Fruit fly (Drosophila melanogaster) whole organism, embryonic: ENCODE data around the gene Nlg2.
A peak's percentile ranks its signal among the peaks of the same experiment; 100 is the strongest.

ENCODE experiments used
- BEAF-32 ChIP-seq: fragments of 200-800 bp; sonication (Bioruptor generic); optimal IDR thresholded peaks from 3 replicates; lab custom pipeline; 2017; ENCODE audit warnings: missing biosample characterization, missing genetic modification characterization, mild to moderate bottlenecking, moderate library complexity, missing genetic modification reagents
- CG10147 ChIP-seq: fragments of 200-800 bp; sonication (Bioruptor generic); optimal IDR thresholded peaks from 2 replicates; lab custom pipeline; 2019; ENCODE audit warnings: missing biosample characterization, mild to moderate bottlenecking, missing genetic modification characterization, moderate library complexity
- CG10366 ChIP-seq: fragments of 200-800 bp; sonication (Bioruptor generic); IDR thresholded peaks from 2 replicates; pipeline ENCODE4 v1.3.6; 2022; ENCODE audit warnings: missing biosample characterization, missing genetic modification characterization
- CG10431 ChIP-seq: fragments of 200-800 bp; sonication (Bioruptor generic); optimal IDR thresholded peaks from 3 replicates; lab custom pipeline; 2018; ENCODE audit warnings: missing biosample characterization, mild to moderate bottlenecking, missing genetic modification characterization
- CG11093 ChIP-seq: fragments of 200-800 bp; sonication (Bioruptor generic); IDR thresholded peaks from 3 replicates; pipeline ENCODE4 v1.3.6; 2022; ENCODE audit warnings: missing biosample characterization, missing genetic modification characterization
- CG12299 ChIP-seq: fragments of 200-800 bp; sonication (Bioruptor generic); optimal IDR thresholded peaks from 2 replicates; lab custom pipeline; 2018; ENCODE audit warnings: missing biosample characterization, mild to moderate bottlenecking, missing genetic modification characterization
- CG12391 ChIP-seq: fragments of 200-800 bp; sonication (Bioruptor generic); optimal IDR thresholded peaks from 3 replicates; lab custom pipeline; 2018; ENCODE audit warnings: missing biosample characterization, mild to moderate bottlenecking, missing genetic modification characterization, moderate library complexity
- CG13624 ChIP-seq: fragments of 200-800 bp; sonication (Bioruptor generic); optimal IDR thresholded peaks from 2 replicates; lab custom pipeline; 2016; ENCODE audit warnings: missing biosample characterization, missing genetic modification characterization
- CG18476 ChIP-seq: fragments of 200-800 bp; sonication (Bioruptor generic); optimal IDR thresholded peaks from 2 replicates; lab custom pipeline; 2016; ENCODE audit warnings: missing biosample characterization, mild to moderate bottlenecking, missing genetic modification characterization
- CG2116 ChIP-seq: fragments of 200-800 bp; sonication (Bioruptor generic); optimal IDR thresholded peaks from 3 replicates; lab custom pipeline; 2018; ENCODE audit warnings: missing biosample characterization, mild to moderate bottlenecking, missing genetic modification characterization
- CG2199 ChIP-seq: fragments of 200-800 bp; sonication (Bioruptor generic); IDR thresholded peaks from 3 replicates; pipeline ENCODE4 v1.3.6; 2022; ENCODE audit warnings: missing biosample characterization, missing genetic modification characterization
- CG3163 ChIP-seq: fragments of 200-800 bp; sonication (Bioruptor generic); optimal IDR thresholded peaks from 3 replicates; lab custom pipeline; 2016; ENCODE audit warnings: missing biosample characterization, missing genetic modification characterization
- CG4617 ChIP-seq: fragments of 200-800 bp; sonication (Bioruptor generic); optimal IDR thresholded peaks from 3 replicates; lab custom pipeline; 2016; ENCODE audit warnings: missing biosample characterization, missing genetic modification characterization, borderline replicate concordance
- CG4820 ChIP-seq: fragments of 200-800 bp; sonication (Bioruptor generic); optimal IDR thresholded peaks from 3 replicates; lab custom pipeline; 2016; ENCODE audit warnings: missing biosample characterization, missing genetic modification characterization
- CG5245 ChIP-seq: fragments of 200-800 bp; sonication (Bioruptor generic); optimal IDR thresholded peaks from 3 replicates; lab custom pipeline; 2016; ENCODE audit warnings: missing biosample characterization, missing genetic modification characterization
- CG6683 ChIP-seq: fragments of 200-800 bp; sonication (Bioruptor generic); optimal IDR thresholded peaks from 2 replicates; lab custom pipeline; 2017; ENCODE audit warnings: missing biosample characterization, mild to moderate bottlenecking, missing genetic modification characterization, missing genetic modification reagents
- CG6689 ChIP-seq: fragments of 200-800 bp; sonication (Bioruptor generic); IDR thresholded peaks from 2 replicates; pipeline ENCODE4 v1.3.6; 2022; ENCODE audit warnings: missing biosample characterization, missing genetic modification characterization
- CG6854 ChIP-seq: fragments of 200-800 bp; sonication (Bioruptor generic); optimal IDR thresholded peaks from 3 replicates; lab custom pipeline; 2017; ENCODE audit warnings: missing biosample characterization, mild to moderate bottlenecking, missing genetic modification characterization
- CG8089 ChIP-seq: fragments of 200-800 bp; sonication (Bioruptor generic); optimal IDR thresholded peaks from 3 replicates; lab custom pipeline; 2016; ENCODE audit warnings: missing biosample characterization, missing genetic modification characterization
- CG8478 ChIP-seq: fragments of >200 bp; optimal IDR thresholded peaks from 2 replicates; lab custom pipeline; 2018
- CG9817 ChIP-seq: fragments of 200-800 bp; sonication (Bioruptor generic); optimal IDR thresholded peaks from 2 replicates; lab custom pipeline; 2018; ENCODE audit warnings: missing biosample characterization, mild to moderate bottlenecking, missing genetic modification characterization, moderate library complexity
- CG9932 ChIP-seq: fragments of 200-800 bp; sonication (Bioruptor generic); IDR thresholded peaks from 2 replicates; pipeline ENCODE4 v1.3.6; 2022; ENCODE audit warnings: missing biosample characterization, missing genetic modification characterization
- CHES-1-like ChIP-seq: fragments of 200-800 bp; sonication (Bioruptor generic); optimal IDR thresholded peaks from 2 replicates; lab custom pipeline; 2016; ENCODE audit warnings: missing biosample characterization, missing genetic modification characterization
- Camta ChIP-seq: fragments of 200-800 bp; sonication (Bioruptor generic); optimal IDR thresholded peaks from 2 replicates; lab custom pipeline; 2016; ENCODE audit warnings: missing biosample characterization, missing genetic modification characterization
- Dll ChIP-seq: fragments of 200-800 bp; sonication (Bioruptor generic); IDR thresholded peaks from 4 replicates; pipeline ENCODE4 v1.3.6; 2022; ENCODE audit warnings: missing biosample characterization, missing genetic modification characterization; ENCODE audit not compliant: partially characterized antibody
- Jarid2 ChIP-seq: fragments of 200-800 bp; sonication (Bioruptor generic); optimal IDR thresholded peaks from 3 replicates; lab custom pipeline; 2017; ENCODE audit warnings: mild to moderate bottlenecking, missing biosample characterization, missing genetic modification reagents, missing genetic modification characterization
- Lpt ChIP-seq: fragments of >200 bp; optimal IDR thresholded peaks from 2 replicates; lab custom pipeline; 2018; ENCODE audit warnings: missing biosample characterization, missing genetic modification characterization
- MTF-1 ChIP-seq: fragments of 200-800 bp; sonication (Bioruptor generic); optimal IDR thresholded peaks from 2 replicates; lab custom pipeline; 2018; ENCODE audit warnings: missing biosample characterization, mild to moderate bottlenecking, missing genetic modification characterization, borderline replicate concordance
- NK7.1 ChIP-seq: fragments of 200-800 bp; sonication (Bioruptor generic); optimal IDR thresholded peaks from 3 replicates; lab custom pipeline; 2016; ENCODE audit warnings: missing biosample characterization, missing genetic modification characterization
- Neu2 ChIP-seq: fragments of 200-800 bp; sonication (Bioruptor generic); optimal IDR thresholded peaks from 3 replicates; lab custom pipeline; 2016; ENCODE audit warnings: missing biosample characterization, missing genetic modification characterization, borderline replicate concordance
- Oaz ChIP-seq: fragments of 200-800 bp; sonication (Bioruptor generic); IDR thresholded peaks from 2 replicates; pipeline ENCODE4 v1.3.6; 2022; ENCODE audit warnings: missing biosample characterization, missing genetic modification characterization
- Scr ChIP-seq: fragments of 200-800 bp; sonication (Bioruptor generic); IDR thresholded peaks from 2 replicates; pipeline ENCODE4 v1.3.6; 2022; ENCODE audit warnings: missing biosample characterization, missing genetic modification characterization; ENCODE audit not compliant: partially characterized antibody
- abd-A ChIP-seq: fragments of 200-800 bp; sonication (Bioruptor generic); optimal IDR thresholded peaks from 3 replicates; lab custom pipeline; 2019; ENCODE audit warnings: missing biosample characterization, mild to moderate bottlenecking, missing genetic modification characterization, moderate library complexity
- az2 ChIP-seq: fragments of 200-800 bp; sonication (Bioruptor generic); optimal IDR thresholded peaks from 3 replicates; lab custom pipeline; 2016; ENCODE audit warnings: missing biosample characterization, missing genetic modification characterization
- bab2 ChIP-seq: fragments of 200-800 bp; sonication (Bioruptor generic); optimal IDR thresholded peaks from 2 replicates; lab custom pipeline; 2016; ENCODE audit warnings: missing biosample characterization, missing genetic modification characterization
- ci ChIP-seq: fragments of 200-800 bp; sonication (Bioruptor generic); IDR thresholded peaks from 3 replicates; pipeline ENCODE4 v1.3.6; 2022; ENCODE audit warnings: missing biosample characterization, missing genetic modification characterization
- crol ChIP-seq: fragments of 200-800 bp; sonication (Bioruptor generic); IDR thresholded peaks from 2 replicates; pipeline ENCODE4 v1.3.6; 2022; ENCODE audit warnings: missing biosample characterization, missing genetic modification characterization
- disco-r ChIP-seq: fragments of 200-800 bp; sonication (Bioruptor generic); optimal IDR thresholded peaks from 2 replicates; lab custom pipeline; 2016; ENCODE audit warnings: missing biosample characterization, missing genetic modification characterization
- gcm ChIP-seq: fragments of 200-800 bp; sonication (Bioruptor generic); optimal IDR thresholded peaks from 2 replicates; lab custom pipeline; 2019; ENCODE audit warnings: missing biosample characterization, mild to moderate bottlenecking, missing genetic modification characterization, moderate library complexity
- her ChIP-seq: fragments of 200-800 bp; sonication (Bioruptor generic); optimal IDR thresholded peaks from 2 replicates; lab custom pipeline; 2016; ENCODE audit warnings: missing biosample characterization, missing genetic modification characterization
- hth ChIP-seq: fragments of >200 bp; optimal IDR thresholded peaks from 2 replicates; lab custom pipeline; 2017; ENCODE audit warnings: inconsistent platforms
- kay ChIP-seq: fragments of 200-800 bp; sonication (Bioruptor generic); optimal IDR thresholded peaks from 2 replicates; lab custom pipeline; 2016; ENCODE audit warnings: missing biosample characterization, missing genetic modification characterization
- lbe ChIP-seq: fragments of 200-800 bp; sonication (Bioruptor generic); optimal IDR thresholded peaks from 2 replicates; lab custom pipeline; 2016; ENCODE audit warnings: missing biosample characterization, mild to moderate bottlenecking, missing genetic modification characterization
- pita ChIP-seq: fragments of 200-800 bp; sonication (Bioruptor generic); optimal IDR thresholded peaks from 2 replicates; lab custom pipeline; 2017; ENCODE audit warnings: missing biosample characterization, mild to moderate bottlenecking, missing genetic modification characterization
- pros ChIP-seq: fragments of 200-800 bp; sonication (Bioruptor generic); optimal IDR thresholded peaks from 3 replicates; lab custom pipeline; 2019; ENCODE audit warnings: missing biosample characterization, mild to moderate bottlenecking, missing genetic modification characterization, moderate library complexity
- rib ChIP-seq: fragments of 200-800 bp; sonication (Bioruptor generic); IDR thresholded peaks from 2 replicates; pipeline ENCODE4 v1.3.6; 2022; ENCODE audit warnings: missing biosample characterization, missing genetic modification characterization
- sqz ChIP-seq: fragments of 200-800 bp; sonication (Bioruptor generic); optimal IDR thresholded peaks from 3 replicates; lab custom pipeline; 2018; ENCODE audit warnings: missing biosample characterization, mild to moderate bottlenecking, missing genetic modification characterization
- sug ChIP-seq: fragments of 200-800 bp; optimal IDR thresholded peaks from 2 replicates; lab custom pipeline; 2019; ENCODE audit warnings: missing biosample characterization, mild to moderate bottlenecking, missing genetic modification characterization, moderate library complexity
- ttk ChIP-seq: fragments of 200-800 bp; sonication (Bioruptor generic); IDR thresholded peaks from 2 replicates; pipeline ENCODE4 v2.1.2; 2022; ENCODE audit warnings: missing biosample characterization, missing genetic modification characterization
- tup ChIP-seq: fragments of 200-800 bp; sonication (Bioruptor generic); optimal IDR thresholded peaks from 2 replicates; lab custom pipeline; 2016; ENCODE audit warnings: missing biosample characterization, mild to moderate bottlenecking, missing genetic modification characterization, moderate library complexity
- wdn ChIP-seq: fragments of 200-800 bp; sonication (Bioruptor generic); IDR thresholded peaks from 2 replicates; pipeline ENCODE4 v1.3.6; 2022; ENCODE audit warnings: missing biosample characterization, missing genetic modification characterization
- z ChIP-seq: fragments of 200-800 bp; sonication (Bioruptor generic); IDR thresholded peaks from 3 replicates; pipeline ENCODE4 v1.3.6; 2022; ENCODE audit warnings: missing biosample characterization, missing genetic modification characterization

Nlg2 gene

dm6 chr2L:6830264-6830729 is 44.4 kb upstream of the Nlg2 start (continued):
- TF ChIP-seq rib (GFP tag; lab: Robert Waterston, UW) (no peak), abd-A (tag; lab: Kevin White, UChicago) (no peak), z (GFP tag; lab: Robert Waterston, UW) (no peak), Camta (no peak), kay (GFP tag; lab: Kevin White, UChicago) (no peak), ttk (GFP tag; lab: Robert Waterston, UW) (no peak), disco-r (GFP tag; lab: Kevin White, UChicago) (no peak), pros (GFP tag; lab: Kevin White, UChicago) (no peak), CG9817 (tag; lab: Kevin White, UChicago) (peak; percentile 19), NK7.1 (GFP tag; lab: Kevin White, UChicago) (no peak), wdn (GFP tag; lab: Robert Waterston, UW) (no peak), MTF-1 (no peak), Oaz (GFP tag; lab: Robert Waterston, UW) (no peak), BEAF-32 (no peak), pita (GFP tag; lab: Kevin White, UChicago) (no peak), CG12391 (tag; lab: Kevin White, UChicago) (peak; percentile 71), sug (tag; lab: Kevin White, UChicago) (peak; percentile 6), CG13624 (GFP tag; lab: Kevin White, UChicago) (no peak), Lpt (no peak), Jarid2 (GFP tag; lab: Kevin White, UChicago) (no peak), CG6689 (GFP tag; lab: Robert Waterston, UW) (peak; percentile 61), CG2199 (no peak), CG2116 (peak; percentile 16), CG5245 (GFP tag; lab: Kevin White, UChicago) (no peak), lbe (no peak), CG4617 (GFP tag; lab: Kevin White, UChicago) (no peak), CG9932 (no peak), CG6683 (GFP tag; lab: Kevin White, UChicago) (peak; percentile 11), CG10147 (GFP tag; lab: Kevin White, UChicago) (peak; percentile 31), her (GFP tag; lab: Kevin White, UChicago) (no peak), Neu2 (no peak), tup (GFP tag; lab: Kevin White, UChicago) (no peak), CG3163 (GFP tag; lab: Kevin White, UChicago) (no peak), crol (no peak), sqz (GFP tag; lab: Kevin White, UChicago) (peak; percentile 11), hth (lab: Kevin White, UChicago) (no peak), Dll (GFP tag; lab: Robert Waterston, UW) (no peak), CG11093 (GFP tag; lab: Robert Waterston, UW) (no peak), CG10431 (no peak), CG4820 (GFP tag; lab: Kevin White, UChicago) (peak; percentile 6), bab2 (no peak), ci (GFP tag; lab: Robert Waterston, UW) (peak; percentile 33; the same call in 1 of the 3 replicates), CG8478 (lab: Kevin White, UChicago) (no peak), gcm (GFP tag; lab: Kevin White, UChicago) (peak; percentile 60), CG10366 (GFP tag; lab: Robert Waterston, UW) (no peak), CG12299 (tag; lab: Kevin White, UChicago) (no peak), CG8089 (GFP tag; lab: Kevin White, UChicago) (no peak), CHES-1-like (no peak), az2 (GFP tag; lab: Kevin White, UChicago) (peak; percentile 77), Scr (GFP tag; lab: Robert Waterston, UW) (no peak), CG18476 (no peak), CG6854 (peak; percentile 39)
